Worm (Caenorhabditis elegans): ENCODE data around the gene M01B2.8.

The M01B2.8 gene

DNA sequence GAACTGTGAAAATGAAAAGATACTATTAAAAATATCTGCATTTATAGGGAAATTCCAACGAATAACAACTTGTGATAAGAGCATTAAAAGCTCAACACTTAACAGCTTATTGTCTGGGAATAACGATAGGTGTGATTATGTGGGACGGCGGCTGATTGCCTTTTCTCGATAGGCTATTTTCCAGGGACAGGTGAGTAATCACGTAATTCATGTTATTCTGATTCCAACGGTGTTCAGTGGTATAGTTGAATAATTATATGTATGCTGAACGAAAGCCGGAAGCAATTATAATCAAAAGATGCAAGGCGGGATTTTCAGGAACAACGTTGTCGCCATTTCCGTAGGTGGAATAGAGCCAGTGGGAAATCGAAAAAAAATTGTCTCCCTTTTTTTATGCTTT lies 16.9 kb downstream of the M01B2.8 start, which contains the start of gene srw-17:
Gene srw-17 (minus strand): TSS at position 101 of the 400 bp plus-strand sequence.
- no peak for TF ChIP-seq hlh-15 (tag; optimal IDR thresholded peaks at IDR 0.05)
- TF ChIP-seq hlh-30 (tag; optimal IDR thresholded peaks at IDR 0.05; ENCODE audit: insufficient read depth), result no peak
- no peak for TF ChIP-seq K02D7.2 (tag; optimal IDR thresholded peaks at IDR 0.05)
- TF ChIP-seq gmeb-2 (tag; optimal IDR thresholded peaks at IDR 0.05), result no peak
- no peak for TF ChIP-seq fkh-6 (tag; optimal IDR thresholded peaks at IDR 0.05)
- TF ChIP-seq pros-1 (tag; optimal IDR thresholded peaks at IDR 0.05), result no peak

DNA sequence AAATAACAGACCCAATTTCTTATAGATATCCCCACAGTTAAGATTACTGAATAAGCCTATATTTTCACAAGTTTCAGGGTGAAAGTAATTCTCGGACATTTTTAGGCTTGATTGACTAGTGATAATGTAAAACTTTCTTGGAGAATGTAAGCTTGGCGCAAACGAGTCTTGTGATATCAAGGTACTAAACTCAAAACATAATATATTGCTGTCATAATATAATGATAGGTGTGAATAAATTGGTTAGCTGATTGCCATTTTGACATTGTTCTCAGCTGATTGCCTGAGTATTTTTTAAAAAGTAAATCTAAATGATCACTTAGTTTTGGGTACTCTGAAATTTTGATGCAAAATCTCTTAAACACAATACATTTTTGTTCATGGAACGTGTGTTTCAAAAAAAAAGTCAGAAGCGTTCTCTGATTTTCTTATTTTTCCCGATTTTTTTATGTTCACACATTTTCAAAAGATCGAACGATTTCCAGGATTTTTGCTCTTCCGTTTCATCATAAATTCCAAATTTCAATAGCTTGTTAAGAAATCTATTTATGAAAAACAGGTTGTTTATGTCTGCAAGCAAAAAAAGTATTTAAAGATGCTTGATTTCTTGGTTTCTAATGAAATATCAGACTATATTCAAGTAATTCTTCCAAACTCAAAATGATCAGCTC lies 21.4 kb downstream of the M01B2.8 start, which contains the start of the genes srw-19 and srx-51:
Gene srw-19 (minus strand): TSS at position 101 of the 671 bp plus-strand sequence.
Gene srx-51 (plus strand): TSS at position 621 of the 671 bp plus-strand sequence.
- TF ChIP-seq ceh-2 (tag; optimal IDR thresholded peaks at IDR 0.05) (no peak), tbx-7 (tag; optimal IDR thresholded peaks at IDR 0.05) (no peak), hlh-15 (tag; optimal IDR thresholded peaks at IDR 0.05) (no peak), madf-2 (tag; optimal IDR thresholded peaks at IDR 0.05) (no peak), ref-2 (tag; optimal IDR thresholded peaks at IDR 0.05) (no peak), ceh-48 (tag; optimal IDR thresholded peaks at IDR 0.05) (no peak), ama-1 (optimal IDR thresholded peaks at IDR 0.05) (no peak), ceh-22 (tag; optimal IDR thresholded peaks at IDR 0.05) (no peak), unc-42 (tag; optimal IDR thresholded peaks at IDR 0.05) (no peak)

DNA sequence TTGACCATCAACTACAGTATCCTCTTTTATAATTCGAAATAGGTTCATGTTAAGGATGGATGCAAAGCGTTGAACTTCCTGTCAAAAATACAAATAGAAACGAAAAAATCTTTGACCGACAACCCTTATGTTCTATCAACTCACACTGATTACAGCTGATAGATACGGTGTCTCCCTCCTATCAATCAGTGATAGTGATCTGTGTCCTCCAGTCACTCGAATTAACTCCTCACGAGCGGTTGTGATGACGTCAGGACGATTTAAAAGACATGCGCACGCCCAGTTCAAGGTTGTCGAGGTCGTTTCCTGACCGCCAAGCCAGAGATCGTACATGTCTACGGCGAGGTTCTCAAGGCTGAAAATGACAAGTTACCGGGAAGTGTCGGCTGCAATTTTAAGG lies 26.0 kb downstream of the M01B2.8 start:
- TF ChIP-seq elt-2 (tag; optimal IDR thresholded peaks at IDR 0.05), result peak; percentile 57
- TF ChIP-seq hlh-30 (tag; optimal IDR thresholded peaks at IDR 0.05; ENCODE audit: insufficient read depth), result no peak

- TF ChIP-seq ceh-18 (tag; optimal IDR thresholded peaks at IDR 0.05) (no peak), odd-2 (tag; optimal IDR thresholded peaks at IDR 0.05) (no peak), sox-2 (GFP tag; IDR thresholded peaks at IDR 0.05) (no peak), T23F11.4 (GFP tag; optimal IDR thresholded peaks at IDR 0.05) (no peak)
Measured at ce11 chrV:15287856-15288255, 27.9 kb downstream of the M01B2.8 start, which contains the start of gene cyp-34A1. Gene cyp-34A1 (minus strand): TSS chrV:15287956.

DNA sequence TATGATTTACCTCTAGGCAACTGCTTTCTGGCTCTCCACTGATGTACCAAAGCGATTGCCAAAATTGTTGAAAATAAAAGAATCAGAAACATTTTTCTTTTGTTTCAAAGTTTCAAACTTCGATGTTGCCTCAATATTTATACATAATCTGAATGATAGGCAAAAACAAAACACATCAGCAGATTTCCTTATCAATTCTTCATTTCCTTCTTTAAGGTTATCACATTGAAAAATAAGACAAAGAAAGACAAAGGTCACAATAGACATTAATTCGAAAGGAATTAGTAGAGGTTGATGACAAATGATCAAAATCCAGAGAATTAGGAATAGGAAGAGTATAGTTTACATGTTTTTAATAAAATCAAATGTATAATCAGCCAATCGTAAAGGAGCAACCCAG lies 31.0 kb downstream of the M01B2.8 start, which contains the start of gene cyp-34A2:
Gene cyp-34A2 (minus strand): TSS at position 101 of the 400 bp plus-strand sequence.
- no peak for TF ChIP-seq ztf-16 (tag; optimal IDR thresholded peaks at IDR 0.05)

DNA sequence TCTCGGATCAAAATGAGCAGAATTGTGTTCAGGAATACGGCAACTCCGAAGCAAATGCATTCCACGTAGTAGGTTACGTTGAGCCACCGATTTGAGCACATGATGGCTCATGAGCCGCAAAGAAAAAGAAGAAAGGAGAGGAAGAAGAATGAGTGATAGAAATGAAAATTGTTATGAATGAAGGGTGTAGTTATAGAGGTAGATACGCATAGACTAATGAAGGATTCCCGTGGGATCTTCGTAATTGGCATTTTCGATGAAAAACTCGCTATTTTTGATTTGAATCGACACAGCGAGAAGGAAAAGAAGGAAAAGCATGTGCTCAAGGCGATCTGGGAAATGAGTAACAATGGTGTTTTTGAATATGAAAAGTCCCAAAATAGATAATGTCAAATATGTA lies 33.9 kb downstream of the M01B2.8 start, which contains the start of gene str-96:
Gene str-96 (minus strand): TSS at position 101 of the 400 bp plus-strand sequence.
- TF ChIP-seq F13H6.1 (tag; optimal IDR thresholded peaks at IDR 0.05), result no peak
- TF ChIP-seq ref-2 (tag; optimal IDR thresholded peaks at IDR 0.05), result no peak
- TF ChIP-seq ceh-22 (tag; optimal IDR thresholded peaks at IDR 0.05), result no peak

ce11 chrV:15298597-15298996 lies 38.6 kb downstream of the M01B2.8 start, which contains the start of gene cpr-3:
Gene cpr-3 (minus strand): TSS chrV:15298700.
- TF ChIP-seq che-1 (tag; optimal IDR thresholded peaks at IDR 0.05), result no peak
- peak; percentile 66 for TF ChIP-seq elt-2 (tag; optimal IDR thresholded peaks at IDR 0.05)

DNA sequence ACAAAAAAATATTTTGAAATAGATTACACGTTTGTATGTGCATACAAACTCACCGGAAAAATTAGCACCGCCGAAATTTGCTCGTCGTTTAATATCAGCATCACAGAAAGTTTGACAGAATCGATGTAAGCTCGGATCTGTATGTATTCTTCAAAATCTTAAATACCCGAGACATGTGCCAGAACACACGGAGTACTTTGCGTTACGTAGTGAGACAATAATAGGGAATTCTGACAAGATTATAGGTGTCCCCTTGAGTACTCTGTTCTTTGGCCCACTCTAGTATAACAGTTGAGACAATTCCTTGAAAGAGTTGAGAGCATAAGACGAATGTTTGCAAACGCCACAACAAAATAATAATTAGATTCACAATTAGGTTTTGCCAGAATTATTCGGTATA lies 43.6 kb downstream of the M01B2.8 start, which contains the start of gene srx-48:
Gene srx-48 (minus strand): TSS at position 101 of the 400 bp plus-strand sequence.
- TF ChIP-seq fkh-10 (GFP tag; optimal IDR thresholded peaks at IDR 0.05), result no peak
- no peak for TF ChIP-seq odd-2 (tag; optimal IDR thresholded peaks at IDR 0.05)
- no peak for TF ChIP-seq pat-9 (tag; optimal IDR thresholded peaks at IDR 0.05)
- no peak for TF ChIP-seq hlh-13 (GFP tag; optimal IDR thresholded peaks at IDR 0.05)
- no peak for TF ChIP-seq ceh-2 (tag; optimal IDR thresholded peaks at IDR 0.05)
- no peak for TF ChIP-seq K09A11.1 (tag; optimal IDR thresholded peaks at IDR 0.05; ENCODE audit: insufficient read depth)
- no peak for TF ChIP-seq C08G9.2 (tag; optimal IDR thresholded peaks at IDR 0.05)
- no peak for TF ChIP-seq elt-2 (tag; optimal IDR thresholded peaks at IDR 0.05)
- no peak for TF ChIP-seq syd-9 (tag; optimal IDR thresholded peaks at IDR 0.05)
- TF ChIP-seq fkh-6 (tag; optimal IDR thresholded peaks at IDR 0.05), result no peak
- TF ChIP-seq ceh-18 (tag; optimal IDR thresholded peaks at IDR 0.05), result no peak
- no peak for TF ChIP-seq hlh-15 (tag; optimal IDR thresholded peaks at IDR 0.05)

Measured in whole organism, late embryonic.